Fruit fly (Drosophila melanogaster) whole organism, adult: ENCODE measurements around the gene velo.

ENCODE experiments used
- CG11617 ChIP-seq: fragments of 200-800 bp; sonication (Bioruptor generic); optimal IDR thresholded peaks from 2 replicates; lab custom pipeline; 2017; ENCODE audit warnings: mild to moderate bottlenecking, missing biosample characterization, missing genetic modification reagents, missing genetic modification characterization
- CG12768 ChIP-seq: fragments of 200-800 bp; sonication (Bioruptor generic); optimal IDR thresholded peaks from 2 replicates; lab custom pipeline; 2017; ENCODE audit warnings: missing biosample characterization, missing genetic modification characterization, mild to moderate bottlenecking, moderate library complexity, missing genetic modification reagents
- CG14711 ChIP-seq: fragments of 200-800 bp; sonication (Bioruptor generic); optimal IDR thresholded peaks from 2 replicates; lab custom pipeline; 2018; ENCODE audit warnings: missing biosample characterization, mild to moderate bottlenecking, missing genetic modification characterization, moderate library complexity
- CG1620 ChIP-seq: fragments of 200-800 bp; sonication (Bioruptor generic); optimal IDR thresholded peaks from 2 replicates; lab custom pipeline; 2016; ENCODE audit warnings: missing biosample characterization, missing genetic modification characterization
- CG33017 ChIP-seq: fragments of 200-800 bp; sonication (Bioruptor generic); optimal IDR thresholded peaks from 2 replicates; lab custom pipeline; 2018; ENCODE audit warnings: missing biosample characterization, mild to moderate bottlenecking, missing genetic modification characterization, moderate library complexity
- CG5204 ChIP-seq: fragments of 200-800 bp; sonication (Bioruptor generic); optimal IDR thresholded peaks from 2 replicates; lab custom pipeline; 2016; ENCODE audit warnings: missing biosample characterization, missing genetic modification characterization
- CG7045 ChIP-seq: fragments of 200-800 bp; sonication (Bioruptor generic); optimal IDR thresholded peaks from 2 replicates; lab custom pipeline; 2017; ENCODE audit warnings: missing biosample characterization, mild to moderate bottlenecking, missing genetic modification characterization
- CG7101 ChIP-seq: fragments of 200-800 bp; sonication (Bioruptor generic); optimal IDR thresholded peaks from 2 replicates; lab custom pipeline; 2018; ENCODE audit warnings: missing biosample characterization, mild to moderate bottlenecking, missing genetic modification characterization, moderate library complexity
- Clk ChIP-seq: fragments of 200-800 bp; sonication (Bioruptor generic); optimal IDR thresholded peaks from 2 replicates; lab custom pipeline; 2017; ENCODE audit warnings: missing biosample characterization, missing genetic modification characterization
- Crg-1 ChIP-seq: fragments of 200-800 bp; sonication (Bioruptor generic); optimal IDR thresholded peaks from 2 replicates; lab custom pipeline; 2016; ENCODE audit warnings: missing biosample characterization, missing genetic modification characterization
- Hr96 ChIP-seq: fragments of 200-800 bp; sonication (Bioruptor generic); optimal IDR thresholded peaks from 2 replicates; lab custom pipeline; 2016; ENCODE audit warnings: missing biosample characterization, missing genetic modification characterization
- Mnt ChIP-seq: fragments of 200-800 bp; sonication (Bioruptor generic); optimal IDR thresholded peaks from 2 replicates; lab custom pipeline; 2016; ENCODE audit warnings: missing biosample characterization, mild to moderate bottlenecking, missing genetic modification characterization
- bab1 ChIP-seq: fragments of 200-800 bp; sonication (Bioruptor generic); optimal IDR thresholded peaks from 3 replicates; lab custom pipeline; 2019; ENCODE audit warnings: missing biosample characterization, mild to moderate bottlenecking, missing genetic modification characterization, moderate library complexity
- cic ChIP-seq: fragments of 200-800 bp; sonication (Bioruptor generic); optimal IDR thresholded peaks from 2 replicates; lab custom pipeline; 2017; ENCODE audit warnings: missing biosample characterization, mild to moderate bottlenecking, missing genetic modification characterization, moderate library complexity
- cnc ChIP-seq, 2 experiments: fragments of >200 bp; optimal IDR thresholded peaks; 2 replicates each; lab custom pipeline; 2017
- kay ChIP-seq: fragments of 200-800 bp; sonication (Bioruptor generic); peaks from one replicate; lab custom pipeline; 2016; ENCODE audit warnings: missing biosample characterization, missing genetic modification characterization, borderline replicate concordance
- ovo ChIP-seq: fragments of 200-800 bp; sonication (Bioruptor generic); optimal IDR thresholded peaks from 2 replicates; lab custom pipeline; 2016; ENCODE audit warnings: missing biosample characterization, missing genetic modification characterization
- pad ChIP-seq: fragments of 200-800 bp; sonication (Bioruptor generic); optimal IDR thresholded peaks from 3 replicates; lab custom pipeline; 2017; ENCODE audit warnings: missing biosample characterization, missing genetic modification characterization, mild to moderate bottlenecking, moderate library complexity, missing genetic modification reagents
- tj ChIP-seq: fragments of 200-800 bp; sonication (Bioruptor generic); optimal IDR thresholded peaks from 3 replicates; lab custom pipeline; 2017; ENCODE audit warnings: missing biosample characterization, mild to moderate bottlenecking, missing genetic modification characterization, moderate library complexity
- toe ChIP-seq: fragments of 200-800 bp; sonication (Bioruptor generic); optimal IDR thresholded peaks from 2 replicates; lab custom pipeline; 2016; ENCODE audit warnings: missing biosample characterization, missing genetic modification characterization

velo gene

dm6 chr3L:6787502-6787901 is 35.0 kb upstream of the velo start:
- no peak for TF ChIP-seq tj (GFP tag; lab: Kevin White, UChicago)
- no peak for TF ChIP-seq CG5204 (GFP tag; lab: Kevin White, UChicago)
- no peak for TF ChIP-seq Clk

- TF ChIP-seq cnc (optimal IDR thresholded peaks at IDR 0.05; lab: Kevin White, UChicago) (no peak), kay (GFP tag; lab: Kevin White, UChicago) (peak; percentile 8), CG5204 (GFP tag; lab: Kevin White, UChicago) (no peak)
These were observed 32.4 kb upstream of the velo start for dm6 chr3L:6784635-6785606.

- TF ChIP-seq CG7045: no peak
- no peak for TF ChIP-seq cic
- TF ChIP-seq CG5204 (GFP tag; lab: Kevin White, UChicago): no peak
- TF ChIP-seq CG7101: no peak
- no peak for TF ChIP-seq Crg-1 (GFP tag; lab: Kevin White, UChicago)
- TF ChIP-seq CG33017: no peak
These were observed 30.9 kb upstream of the velo start for dm6 chr3L:6783403-6783802.

- TF ChIP-seq Mnt (GFP tag; lab: Kevin White, UChicago): no peak
- no peak for TF ChIP-seq CG11617 (GFP tag; lab: Kevin White, UChicago)
- no peak for TF ChIP-seq CG5204 (GFP tag; lab: Kevin White, UChicago)
These were observed 26.8 kb upstream of the velo start for dm6 chr3L:6779398-6779797.

dm6 chr3L:6778804-6779289 is 26.3 kb upstream of the velo start:
- TF ChIP-seq CG33017: no peak
- TF ChIP-seq CG1620 (GFP tag; lab: Kevin White, UChicago): no peak
- TF ChIP-seq toe (GFP tag; lab: Kevin White, UChicago): no peak
- TF ChIP-seq Mnt (GFP tag; lab: Kevin White, UChicago): no peak
- TF ChIP-seq CG7101: no peak
- no peak for TF ChIP-seq Clk
- no peak for TF ChIP-seq Crg-1 (GFP tag; lab: Kevin White, UChicago)
- TF ChIP-seq Hr96 (GFP tag; lab: Kevin White, UChicago): no peak

dm6 chr3L:6777614-6778013 is 25.1 kb upstream of the velo start:
- no peak for TF ChIP-seq Clk
- no peak for TF ChIP-seq pad
- TF ChIP-seq CG11617 (GFP tag; lab: Kevin White, UChicago): no peak
- no peak for TF ChIP-seq Crg-1 (GFP tag; lab: Kevin White, UChicago)

dm6 chr3L:6771851-6772250 is 19.3 kb upstream of the velo start:
- no peak for TF ChIP-seq cic
- no peak for TF ChIP-seq CG11617 (GFP tag; lab: Kevin White, UChicago)
- no peak for TF ChIP-seq tj (GFP tag; lab: Kevin White, UChicago)
- TF ChIP-seq CG7045: no peak

- TF ChIP-seq CG33017 (no peak), Crg-1 (GFP tag; lab: Kevin White, UChicago) (no peak), ovo (GFP tag; lab: Kevin White, UChicago) (no peak), CG1620 (GFP tag; lab: Kevin White, UChicago) (no peak), CG7045 (no peak), pad (no peak), CG11617 (GFP tag; lab: Kevin White, UChicago) (no peak), CG14711 (tag; lab: Kevin White, UChicago) (no peak), cic (no peak)
These were observed 18.7 kb upstream of the velo start for dm6 chr3L:6771208-6771607.

dm6 chr3L:6767153-6767552 is 14.6 kb upstream of the velo start:
- TF ChIP-seq CG12768 (GFP tag; lab: Kevin White, UChicago) (no peak), CG7045 (no peak), CG33017 (no peak), Crg-1 (GFP tag; lab: Kevin White, UChicago) (no peak), toe (GFP tag; lab: Kevin White, UChicago) (no peak), Clk (no peak), cic (no peak), pad (no peak), bab1 (GFP tag; lab: Kevin White, UChicago) (no peak), CG11617 (GFP tag; lab: Kevin White, UChicago) (no peak), ovo (GFP tag; lab: Kevin White, UChicago) (no peak), CG1620 (GFP tag; lab: Kevin White, UChicago) (no peak), CG5204 (GFP tag; lab: Kevin White, UChicago) (no peak), Mnt (GFP tag; lab: Kevin White, UChicago) (no peak), CG14711 (tag; lab: Kevin White, UChicago) (no peak)
